Worm (Caenorhabditis elegans) whole organism, L1 larva: ENCODE results near the gene R13A5.15.

Experiments used
- C04F5.9 ChIP-seq: sonication (generic microtip); optimal IDR thresholded peaks from 2 replicates; lab custom pipeline; 2016; ENCODE audit warnings: missing genetic modification characterization, missing compliant biosample characterization
- C34B4.2 ChIP-seq: sonication (generic microtip); optimal IDR thresholded peaks from 2 replicates; lab custom pipeline; 2017; ENCODE audit warnings: mild to moderate bottlenecking, missing genetic modification characterization, missing compliant biosample characterization
- Y116A8C.19 ChIP-seq: sonication (generic microtip); optimal IDR thresholded peaks from 2 replicates; lab custom pipeline; 2016; ENCODE audit warnings: missing compliant biosample characterization, missing genetic modification characterization, borderline replicate concordance
- aha-1 ChIP-seq: fragments of 150-350 bp; optimal IDR thresholded peaks from 2 replicates; lab custom pipeline; 2014; ENCODE audit warnings: missing biosample characterization, missing genetic modification characterization
- alr-1 ChIP-seq: fragments of 200-800 bp; sonication (Bioruptor generic); optimal IDR thresholded peaks from 2 replicates; lab custom pipeline; 2018; ENCODE audit warnings: borderline replicate concordance, mild to moderate bottlenecking, missing genetic modification characterization, missing compliant biosample characterization
- blmp-1 ChIP-seq: fragments of 150-350 bp; optimal IDR thresholded peaks from 2 replicates; lab custom pipeline; 2014; ENCODE audit warnings: missing biosample characterization, missing genetic modification characterization
- ceh-88 ChIP-seq: fragments of 200-800 bp; sonication (Bioruptor generic); IDR thresholded peaks from 2 replicates; pipeline ENCODE4 v1.3.6; 2022; ENCODE audit warnings: missing genetic modification characterization, missing compliant biosample characterization
- ces-1 ChIP-seq: fragments of 150-350 bp; optimal IDR thresholded peaks from 2 replicates; lab custom pipeline; 2014; ENCODE audit warnings: missing biosample characterization, missing genetic modification reagents, missing genetic modification characterization
- egl-27 ChIP-seq, 2 experiments: fragments of 150-350 bp in 1 of 2; sonication (generic microtip); optimal IDR thresholded peaks; 3 replicates each; lab custom pipeline; 2017 to 2018; ENCODE audit warnings: missing biosample characterization in 2 of 2, missing genetic modification characterization in 2 of 2, missing genetic modification reagents in 2 of 2
- elt-3 ChIP-seq, 6 experiments: fragments of 150-350 bp in 1 of 6; sonication (generic microtip); optimal IDR thresholded peaks; 2 replicates each; lab custom pipeline; 2017 to 2018; ENCODE audit warnings: missing biosample characterization in 6 of 6, missing genetic modification characterization in 6 of 6, inconsistent platforms in 1 of 6
- fkh-4 ChIP-seq: sonication (generic microtip); optimal IDR thresholded peaks from 2 replicates; lab custom pipeline; 2016; ENCODE audit warnings: missing compliant biosample characterization, missing genetic modification characterization, borderline replicate concordance
- fos-1 ChIP-seq: fragments of 150-350 bp; optimal IDR thresholded peaks from 2 replicates; lab custom pipeline; 2014; ENCODE audit warnings: missing biosample characterization, missing genetic modification characterization
- hlh-17 ChIP-seq: fragments of 200-800 bp; sonication (Bioruptor generic); optimal IDR thresholded peaks from 2 replicates; lab custom pipeline; 2018; ENCODE audit warnings: missing genetic modification characterization, mild to moderate bottlenecking, missing compliant biosample characterization, moderate library complexity, borderline replicate concordance
- hlh-4 ChIP-seq: sonication (generic microtip); optimal IDR thresholded peaks from 2 replicates; lab custom pipeline; 2016; ENCODE audit warnings: mild to moderate bottlenecking, missing genetic modification characterization, missing compliant biosample characterization
- irx-1 ChIP-seq: sonication (generic microtip); optimal IDR thresholded peaks from 2 replicates; lab custom pipeline; 2016; ENCODE audit warnings: missing genetic modification characterization, missing compliant biosample characterization
- jun-1 ChIP-seq: fragments of 150-350 bp; optimal IDR thresholded peaks from 2 replicates; lab custom pipeline; 2014; ENCODE audit warnings: missing biosample characterization, missing genetic modification reagents, missing genetic modification characterization
- lin-39 ChIP-seq: fragments of 150-350 bp; optimal IDR thresholded peaks from 2 replicates; lab custom pipeline; 2014; ENCODE audit warnings: missing biosample characterization, missing genetic modification reagents, missing genetic modification characterization
- lsy-2 ChIP-seq, 2 experiments: fragments of 150-350 bp; optimal IDR thresholded peaks; 2 replicates each; lab custom pipeline; 2014; ENCODE audit warnings: missing biosample characterization in 2 of 2, missing genetic modification characterization in 2 of 2
- mef-2 ChIP-seq: fragments of 150-350 bp; optimal IDR thresholded peaks from 2 replicates; lab custom pipeline; 2014; ENCODE audit warnings: missing biosample characterization, missing genetic modification characterization
- mep-1 ChIP-seq: fragments of 150-350 bp; optimal IDR thresholded peaks from 2 replicates; lab custom pipeline; 2014; ENCODE audit warnings: missing biosample characterization, missing genetic modification characterization
- nhr-11 ChIP-seq: fragments of 150-350 bp; optimal IDR thresholded peaks from 2 replicates; lab custom pipeline; 2014; ENCODE audit warnings: missing biosample characterization, missing genetic modification characterization
- nhr-19 ChIP-seq: fragments of 200-800 bp; sonication (Bioruptor generic); conservative IDR thresholded peaks from 2 replicates; pipeline ENCODE4 v1.3.6; 2022; ENCODE audit warnings: missing genetic modification characterization, missing compliant biosample characterization
- nhr-20 ChIP-seq: sonication (generic microtip); optimal IDR thresholded peaks from 2 replicates; lab custom pipeline; 2016; ENCODE audit warnings: mild to moderate bottlenecking, missing genetic modification characterization, missing compliant biosample characterization
- nhr-28 ChIP-seq: fragments of 150-350 bp; optimal IDR thresholded peaks from 2 replicates; lab custom pipeline; 2014; ENCODE audit warnings: missing biosample characterization, missing genetic modification characterization
- nhr-71 ChIP-seq: sonication (generic microtip); optimal IDR thresholded peaks from 2 replicates; lab custom pipeline; 2016; ENCODE audit warnings: mild to moderate bottlenecking, missing genetic modification characterization, moderate library complexity, missing compliant biosample characterization
- nhr-76 ChIP-seq: sonication (generic microtip); optimal IDR thresholded peaks from 2 replicates; lab custom pipeline; 2017; ENCODE audit warnings: missing biosample characterization, missing genetic modification characterization
- nhr-77 ChIP-seq: fragments of 150-350 bp; optimal IDR thresholded peaks from 2 replicates; lab custom pipeline; 2014; ENCODE audit warnings: missing biosample characterization, missing genetic modification characterization
- nhr-84 ChIP-seq: sonication (generic microtip); optimal IDR thresholded peaks from 2 replicates; lab custom pipeline; 2017; ENCODE audit warnings: missing biosample characterization, missing genetic modification characterization
- pag-3 ChIP-seq: sonication (generic microtip); optimal IDR thresholded peaks from 2 replicates; lab custom pipeline; 2017; ENCODE audit warnings: missing genetic modification characterization, mild to moderate bottlenecking, missing compliant biosample characterization, antibody characterized with exemption, borderline replicate concordance; ENCODE audit not compliant: insufficient read depth
- rnt-1 ChIP-seq: sonication (generic microtip); optimal IDR thresholded peaks from 2 replicates; lab custom pipeline; 2016; ENCODE audit warnings: mild to moderate bottlenecking, missing genetic modification characterization, moderate library complexity, missing compliant biosample characterization
- snu-23 ChIP-seq: sonication (generic microtip); optimal IDR thresholded peaks from 2 replicates; lab custom pipeline; 2016; ENCODE audit warnings: missing genetic modification characterization, missing compliant biosample characterization
- sptf-1 ChIP-seq: fragments of 150-350 bp; optimal IDR thresholded peaks from 2 replicates; lab custom pipeline; 2014; ENCODE audit warnings: missing biosample characterization, missing genetic modification characterization
- sup-37 ChIP-seq: fragments of 200-800 bp; sonication (Bioruptor generic); optimal IDR thresholded peaks from 2 replicates; lab custom pipeline; 2018; ENCODE audit warnings: mild to moderate bottlenecking, missing genetic modification characterization, missing compliant biosample characterization
- tbx-2 ChIP-seq: sonication (generic microtip); optimal IDR thresholded peaks from 2 replicates; lab custom pipeline; 2016; ENCODE audit warnings: missing genetic modification characterization, missing compliant biosample characterization
- unc-130 ChIP-seq: fragments of 150-350 bp; optimal IDR thresholded peaks from 2 replicates; lab custom pipeline; 2017; ENCODE audit warnings: missing biosample characterization, missing genetic modification characterization, inconsistent platforms
- unc-86 ChIP-seq: sonication (generic microtip); optimal IDR thresholded peaks from 2 replicates; lab custom pipeline; 2016; ENCODE audit warnings: missing genetic modification characterization, missing compliant biosample characterization
- vab-15 ChIP-seq: sonication (generic microtip); optimal IDR thresholded peaks from 2 replicates; lab custom pipeline; 2017; ENCODE audit warnings: missing genotype, mild to moderate bottlenecking, missing genetic modification characterization, missing compliant biosample characterization
- zag-1 ChIP-seq: fragments of 150-350 bp; optimal IDR thresholded peaks from 2 replicates; lab custom pipeline; 2014; ENCODE audit warnings: missing biosample characterization, missing genetic modification characterization
- ztf-4 ChIP-seq: fragments of 150-350 bp; optimal IDR thresholded peaks from 2 replicates; lab custom pipeline; 2014; ENCODE audit warnings: missing biosample characterization, missing genetic modification characterization

The R13A5.15 gene

ce11 chrIII:7619846-7620245, 31.7 kb upstream of the R13A5.15 start:
- TF ChIP-seq unc-130 (tag; lab: Kevin White, UChicago) (no peak), aha-1 (tag; lab: Kevin White, UChicago) (no peak), sup-37 (no peak), tbx-2 (tag; lab: Kevin White, UChicago) (no peak), vab-15 (tag; lab: Kevin White, UChicago) (no peak), sptf-1 (no peak), ceh-88 (GFP tag; lab: Robert Waterston, UW) (no peak), elt-3 (tag; optimal IDR thresholded peaks at IDR 0.05; lab: Kevin White, UChicago) (no peak), lsy-2 (tag; optimal IDR thresholded peaks at IDR 0.05; lab: Kevin White, UChicago) (no peak), ztf-4 (tag; lab: Kevin White, UChicago) (no peak), zag-1 (tag; lab: Kevin White, UChicago) (no peak), irx-1 (tag; lab: Kevin White, UChicago) (no peak), nhr-20 (tag; lab: Kevin White, UChicago) (no peak), nhr-71 (no peak), mep-1 (no peak), unc-86 (tag; lab: Kevin White, UChicago) (no peak), pag-3 (tag; lab: Kevin White, UChicago) (no peak), jun-1 (no peak), nhr-11 (tag; lab: Kevin White, UChicago) (no peak), nhr-76 (tag; lab: Kevin White, UChicago) (no peak)

- TF ChIP-seq elt-3 (tag; optimal IDR thresholded peaks at IDR 0.05; lab: Kevin White, UChicago) = peak in 1 of 6 experiments; percentile 39
- no peak for TF ChIP-seq fkh-4 (tag; lab: Kevin White, UChicago)
- no peak for TF ChIP-seq nhr-77 (tag; lab: Kevin White, UChicago)
- TF ChIP-seq rnt-1 (tag; lab: Kevin White, UChicago) = peak; percentile 7
- TF ChIP-seq blmp-1 (tag; lab: Kevin White, UChicago) = peak; percentile 86
Observed at ce11 chrIII:7618294-7618693, 30.2 kb upstream of the R13A5.15 start.

ce11 chrIII:7616228-7616627, 28.1 kb upstream of the R13A5.15 start, which contains the start of gene T04A6.1:
Gene T04A6.1 (plus strand): TSS chrIII:7616528.
- no peak for TF ChIP-seq pag-3 (tag; lab: Kevin White, UChicago)
- no peak for TF ChIP-seq ztf-4 (tag; lab: Kevin White, UChicago)
- no peak for TF ChIP-seq fos-1 (tag; lab: Kevin White, UChicago)
- no peak for TF ChIP-seq hlh-4
- peak; percentile 38 for TF ChIP-seq rnt-1 (tag; lab: Kevin White, UChicago)

ce11 chrIII:7614530-7614929, 26.4 kb upstream of the R13A5.15 start, which contains the start of gene T04A6.2:
Gene T04A6.2 (plus strand): TSS chrIII:7614830.
- TF ChIP-seq egl-27 (tag; optimal IDR thresholded peaks at IDR 0.05; lab: Kevin White, UChicago) = no peak
- no peak for TF ChIP-seq nhr-19 (GFP tag; lab: Robert Waterston, UW)
- TF ChIP-seq C04F5.9 (tag; lab: Kevin White, UChicago) = no peak
- TF ChIP-seq alr-1 = no peak
- TF ChIP-seq nhr-28 (tag; lab: Kevin White, UChicago) = no peak
- TF ChIP-seq C34B4.2 (tag; lab: Kevin White, UChicago) = no peak

ce11 chrIII:7609168-7609567, 21.1 kb upstream of the R13A5.15 start, which contains the start of gene nsph-4.3:
Gene nsph-4.3 (minus strand): TSS chrIII:7609268.
- TF ChIP-seq snu-23 (no peak), sup-37 (no peak)

- TF ChIP-seq lin-39 (no peak), hlh-17 (GFP tag; lab: Kevin White, UChicago) (no peak), nhr-28 (tag; lab: Kevin White, UChicago) (no peak), Y116A8C.19 (tag; lab: Kevin White, UChicago) (no peak), nhr-84 (tag; lab: Kevin White, UChicago) (no peak), ztf-4 (tag; lab: Kevin White, UChicago) (no peak), mef-2 (no peak), ces-1 (GFP tag; lab: Kevin White, UChicago) (no peak)
Observed at ce11 chrIII:7608223-7608622, 20.1 kb upstream of the R13A5.15 start, which contains the start of gene T04A6.3. Gene T04A6.3 (minus strand): TSS chrIII:7608323.
